Worm (Caenorhabditis elegans) whole organism, late embryonic: Measurements from ENCODE around the gene H04M03.11.
A peak's percentile ranks its signal among the peaks of the same experiment; 100 is the strongest.

Source experiments
- C08G9.2 ChIP-seq: sonication (generic microtip); optimal IDR thresholded peaks from 2 replicates; lab custom pipeline; 2016; ENCODE audit warnings: mild to moderate bottlenecking, missing genetic modification characterization, moderate library complexity, missing compliant biosample characterization
- F13H6.1 ChIP-seq: sonication (generic microtip); optimal IDR thresholded peaks from 2 replicates; lab custom pipeline; 2016; ENCODE audit warnings: missing genetic modification characterization, missing compliant biosample characterization
- ama-1 ChIP-seq: fragments of 150-350 bp; optimal IDR thresholded peaks from 2 replicates; lab custom pipeline; 2014
- ceh-18 ChIP-seq: sonication (generic microtip); optimal IDR thresholded peaks from 2 replicates; lab custom pipeline; 2016; ENCODE audit warnings: missing genetic modification characterization, missing compliant biosample characterization
- ceh-2 ChIP-seq: sonication (generic microtip); optimal IDR thresholded peaks from 2 replicates; lab custom pipeline; 2016; ENCODE audit warnings: missing genotype, missing genetic modification characterization, missing compliant biosample characterization
- ceh-22 ChIP-seq: sonication (generic microtip); optimal IDR thresholded peaks from 2 replicates; lab custom pipeline; 2017; ENCODE audit warnings: missing biosample characterization, missing genetic modification characterization
- ceh-30 ChIP-seq: fragments of 150-350 bp; optimal IDR thresholded peaks from 2 replicates; lab custom pipeline; 2014; ENCODE audit warnings: missing biosample characterization, missing genetic modification characterization
- ceh-31 ChIP-seq: sonication (generic microtip); optimal IDR thresholded peaks from 2 replicates; lab custom pipeline; 2016; ENCODE audit warnings: missing genetic modification characterization, missing compliant biosample characterization
- ceh-48 ChIP-seq: sonication (generic microtip); optimal IDR thresholded peaks from 2 replicates; lab custom pipeline; 2016; ENCODE audit warnings: missing genetic modification characterization, inconsistent platforms, missing compliant biosample characterization
- ceh-6 ChIP-seq: fragments of 200-800 bp; sonication (Bioruptor generic); optimal IDR thresholded peaks from 2 replicates; lab custom pipeline; 2018; ENCODE audit warnings: mild to moderate bottlenecking, missing genetic modification characterization, missing compliant biosample characterization
- che-1 ChIP-seq: sonication (generic microtip); optimal IDR thresholded peaks from 2 replicates; lab custom pipeline; 2016; ENCODE audit warnings: mild to moderate bottlenecking, missing genetic modification characterization, missing compliant biosample characterization
- elt-4 ChIP-seq: sonication (generic microtip); optimal IDR thresholded peaks from 2 replicates; lab custom pipeline; 2016; ENCODE audit warnings: missing genetic modification characterization, missing compliant biosample characterization
- ets-4 ChIP-seq: sonication (generic microtip); optimal IDR thresholded peaks from 2 replicates; lab custom pipeline; 2016; ENCODE audit warnings: missing genetic modification characterization, missing compliant biosample characterization
- fax-1 ChIP-seq: sonication (generic microtip); optimal IDR thresholded peaks from 2 replicates; lab custom pipeline; 2016; ENCODE audit warnings: missing genotype, missing genetic modification characterization, missing compliant biosample characterization
- hlh-30 ChIP-seq: sonication (generic microtip); optimal IDR thresholded peaks from 2 replicates; lab custom pipeline; 2017; ENCODE audit warnings: antibody characterized with exemption, missing genetic modification characterization, missing compliant biosample characterization; ENCODE audit not compliant: insufficient read depth
- hlh-6 ChIP-seq: sonication (generic microtip); optimal IDR thresholded peaks from 2 replicates; lab custom pipeline; 2016; ENCODE audit warnings: missing genotype, missing genetic modification characterization, missing compliant biosample characterization
- hlh-8 ChIP-seq: sonication (generic microtip); optimal IDR thresholded peaks from 2 replicates; lab custom pipeline; 2016; ENCODE audit warnings: missing genotype, missing genetic modification characterization, missing compliant biosample characterization
- lin-11 ChIP-seq: fragments of 200-800 bp; sonication (Bioruptor generic); optimal IDR thresholded peaks from 2 replicates; lab custom pipeline; 2018; ENCODE audit warnings: mild to moderate bottlenecking, missing genetic modification characterization, missing compliant biosample characterization
- mec-3 ChIP-seq: sonication (generic microtip); optimal IDR thresholded peaks from 2 replicates; lab custom pipeline; 2016; ENCODE audit warnings: borderline replicate concordance, missing genetic modification characterization, missing compliant biosample characterization
- nfya-1 ChIP-seq: sonication (generic microtip); optimal IDR thresholded peaks from 2 replicates; lab custom pipeline; 2017; ENCODE audit warnings: missing genetic modification characterization, mild to moderate bottlenecking, missing compliant biosample characterization, antibody characterized with exemption, moderate library complexity
- nhr-11 ChIP-seq: fragments of 150-350 bp; optimal IDR thresholded peaks from 2 replicates; lab custom pipeline; 2014; ENCODE audit warnings: missing biosample characterization, missing genetic modification characterization
- npax-4 ChIP-seq: sonication (generic microtip); optimal IDR thresholded peaks from 2 replicates; lab custom pipeline; 2016; ENCODE audit warnings: missing genetic modification characterization, missing compliant biosample characterization
- pat-9 ChIP-seq: fragments of 200-800 bp; sonication (Bioruptor generic); optimal IDR thresholded peaks from 2 replicates; lab custom pipeline; 2018; ENCODE audit warnings: mild to moderate bottlenecking, missing genetic modification characterization, moderate library complexity, missing compliant biosample characterization
- pqm-1 ChIP-seq: sonication (generic microtip); optimal IDR thresholded peaks from 2 replicates; lab custom pipeline; 2016; ENCODE audit warnings: missing genetic modification characterization, missing compliant biosample characterization
- ref-2 ChIP-seq: sonication (generic microtip); optimal IDR thresholded peaks from 2 replicates; lab custom pipeline; 2016; ENCODE audit warnings: missing genetic modification characterization, missing compliant biosample characterization
- sox-2 ChIP-seq: fragments of 200-800 bp; sonication (Bioruptor generic); IDR thresholded peaks from 2 replicates; pipeline ENCODE4 v1.3.6; 2022; ENCODE audit warnings: missing genetic modification reagents, missing genetic modification characterization, missing compliant biosample characterization
- tbx-2 ChIP-seq: sonication (generic microtip); optimal IDR thresholded peaks from 2 replicates; lab custom pipeline; 2016; ENCODE audit warnings: missing genetic modification characterization, missing compliant biosample characterization
- unc-42 ChIP-seq: sonication (generic microtip); optimal IDR thresholded peaks from 2 replicates; lab custom pipeline; 2016; ENCODE audit warnings: missing genotype, missing genetic modification characterization, missing compliant biosample characterization
- zip-5 ChIP-seq: sonication (generic microtip); optimal IDR thresholded peaks from 2 replicates; lab custom pipeline; 2016; ENCODE audit warnings: missing genetic modification characterization, missing compliant biosample characterization
- ztf-16 ChIP-seq: sonication (generic microtip); optimal IDR thresholded peaks from 2 replicates; lab custom pipeline; 2017; ENCODE audit warnings: missing genetic modification characterization, missing compliant biosample characterization

Gene H04M03.11

DNA sequence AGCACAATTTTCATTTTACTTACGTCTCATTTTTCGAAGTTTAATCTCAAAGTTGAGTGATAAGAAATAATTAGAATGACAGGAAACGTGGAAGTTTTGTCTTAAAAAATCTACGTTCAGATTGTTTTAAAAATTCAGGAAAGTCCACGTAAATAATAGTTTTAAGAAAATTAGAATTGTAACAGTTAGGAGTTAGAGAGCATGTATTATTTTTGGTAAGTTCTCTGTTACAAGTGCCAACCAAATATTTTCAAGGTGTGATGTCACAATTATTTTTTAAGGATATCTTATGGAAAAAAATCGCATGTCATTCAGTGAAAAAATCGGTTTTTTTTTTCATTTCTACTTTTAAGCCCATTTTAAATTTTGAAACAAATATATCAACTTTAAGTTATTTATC lies at the start of gene H04M03.11:
Gene H04M03.11 (minus strand): TSS at position 101 of the 400 bp plus-strand sequence.
- no peak for TF ChIP-seq ceh-6
- no peak for TF ChIP-seq ceh-18 (tag; lab: Kevin White, UChicago)
- no peak for TF ChIP-seq lin-11 (tag; lab: Kevin White, UChicago)
- TF ChIP-seq che-1 (tag; lab: Kevin White, UChicago), result no peak

DNA sequence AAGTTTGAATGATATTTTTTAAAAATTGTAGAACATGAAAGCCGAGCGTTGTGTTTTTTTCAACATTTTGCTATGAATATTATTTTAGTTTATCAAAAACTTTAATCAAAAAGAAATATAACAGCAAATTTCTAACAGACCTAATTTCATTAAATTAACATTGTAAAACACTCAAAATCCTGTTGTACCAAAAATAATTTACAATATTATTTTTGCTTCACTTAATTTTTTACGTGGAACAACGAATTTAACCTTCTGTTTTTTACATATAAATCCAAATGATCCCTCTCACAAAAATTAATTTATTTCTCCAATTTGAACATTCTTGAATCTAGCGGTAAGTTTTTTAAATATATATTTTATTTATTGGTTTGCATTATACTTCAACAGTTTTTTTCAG lies 49.6 kb upstream of the H04M03.11 start, which contains the start of gene H32C10.1:
Gene H32C10.1 (plus strand): TSS at position 301 of the 400 bp plus-strand sequence.
- TF ChIP-seq fax-1 (tag; lab: Kevin White, UChicago) (no peak), ceh-2 (tag; lab: Kevin White, UChicago) (no peak)

DNA sequence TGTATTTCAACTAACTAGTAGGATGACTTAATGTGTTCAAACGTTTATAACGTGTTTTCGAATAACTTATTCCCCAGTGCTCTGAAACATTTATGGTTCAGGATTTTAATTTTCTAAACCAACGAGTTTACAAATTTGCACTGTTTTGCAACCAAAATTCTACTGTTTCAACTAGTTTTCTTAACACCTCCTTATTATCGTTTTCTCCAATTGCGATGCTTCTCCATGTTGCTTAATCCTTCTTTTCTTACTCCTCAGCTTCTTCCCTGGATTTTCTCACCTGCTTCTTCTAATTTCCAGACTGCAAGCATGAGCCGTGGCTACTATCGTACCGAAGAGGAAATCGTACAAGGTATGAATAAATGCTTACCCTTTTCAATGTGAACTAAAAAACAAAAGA lies 45.9 kb upstream of the H04M03.11 start, which contains the start of gene lin-33:
Gene lin-33 (plus strand): TSS at position 301 of the 400 bp plus-strand sequence.
- no peak for TF ChIP-seq ceh-48 (tag; lab: Kevin White, UChicago)
- no peak for TF ChIP-seq C08G9.2 (tag; lab: Kevin White, UChicago)
- no peak for TF ChIP-seq npax-4 (tag; lab: Kevin White, UChicago)
- TF ChIP-seq pat-9 (tag; lab: Kevin White, UChicago), result no peak

DNA sequence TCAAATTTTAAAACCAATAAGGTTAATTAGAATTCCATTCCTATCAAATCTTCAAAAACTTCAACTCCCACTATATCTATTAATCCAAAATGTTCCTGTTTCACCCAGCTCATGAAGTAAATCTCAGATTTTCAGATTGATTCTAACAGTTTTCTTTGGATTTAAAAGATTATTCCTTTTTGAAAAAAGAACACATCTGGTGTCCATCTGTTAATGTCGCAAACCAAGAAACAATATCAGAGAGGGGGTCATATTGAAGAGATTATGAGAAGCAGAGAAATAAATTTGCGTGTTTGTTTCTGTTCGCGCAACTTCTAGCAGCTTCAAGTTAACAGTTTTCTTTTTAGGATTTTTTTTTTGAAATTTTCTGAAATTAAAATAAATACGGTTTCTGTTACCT lies 44.6 kb upstream of the H04M03.11 start:
- TF ChIP-seq hlh-8 (tag; lab: Kevin White, UChicago) (peak; percentile 91), ets-4 (tag; lab: Kevin White, UChicago) (no peak), ztf-16 (tag; lab: Kevin White, UChicago) (no peak), sox-2 (GFP tag; lab: Robert Waterston, UW) (no peak), pqm-1 (tag; lab: Kevin White, UChicago) (no peak)

DNA sequence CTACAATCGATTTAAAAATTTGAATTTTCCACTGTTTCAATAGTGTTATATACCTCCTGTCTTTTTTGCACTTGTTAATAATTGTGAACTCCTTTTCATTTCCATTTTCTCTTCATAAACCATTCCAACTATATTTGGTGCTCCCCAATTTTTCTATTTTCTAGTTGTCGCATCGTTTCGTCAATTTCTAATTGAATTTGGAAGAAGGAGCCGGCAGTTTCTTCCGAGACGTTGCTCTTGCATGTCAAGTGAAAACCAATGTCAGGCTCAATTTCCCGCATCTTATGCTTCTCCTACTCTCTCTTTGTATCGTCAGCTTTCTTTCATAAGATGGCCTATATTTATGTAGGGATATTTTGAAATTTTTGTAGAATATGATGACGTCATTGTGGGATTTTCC lies 43.4 kb upstream of the H04M03.11 start:
- TF ChIP-seq pqm-1 (tag; lab: Kevin White, UChicago) (no peak), unc-42 (peak; percentile 91), ama-1 (no peak)

DNA sequence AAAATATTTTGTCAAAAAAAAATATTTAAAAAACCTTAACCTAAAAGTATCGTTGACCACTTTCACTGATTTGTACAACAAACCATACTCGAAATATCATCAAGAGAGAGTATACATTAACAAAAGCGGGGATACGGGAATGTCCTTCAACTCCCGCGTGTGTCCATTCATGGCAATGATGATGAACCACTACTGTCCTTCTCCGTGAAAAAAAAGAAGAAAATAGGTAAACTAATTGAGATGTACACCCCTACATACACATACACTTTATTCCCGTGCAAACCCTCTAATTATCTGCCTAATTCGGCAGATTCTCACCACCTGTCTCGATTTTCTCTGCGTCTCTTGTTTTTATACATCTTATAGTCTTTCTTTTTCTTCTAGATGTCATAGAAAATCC lies 42.2 kb upstream of the H04M03.11 start:
- TF ChIP-seq elt-4, result no peak
- peak; percentile 29 for TF ChIP-seq nfya-1
- peak; percentile 47 for TF ChIP-seq ref-2 (tag; lab: Kevin White, UChicago)
- no peak for TF ChIP-seq ceh-2 (tag; lab: Kevin White, UChicago)
- TF ChIP-seq unc-42, result peak; percentile 40
- no peak for TF ChIP-seq hlh-30 (tag; lab: Kevin White, UChicago)
- TF ChIP-seq ceh-18 (tag; lab: Kevin White, UChicago), result no peak
- peak; percentile 75 for TF ChIP-seq ceh-31 (tag; lab: Kevin White, UChicago)
- TF ChIP-seq ceh-30 (tag; lab: Kevin White, UChicago), result no peak

DNA sequence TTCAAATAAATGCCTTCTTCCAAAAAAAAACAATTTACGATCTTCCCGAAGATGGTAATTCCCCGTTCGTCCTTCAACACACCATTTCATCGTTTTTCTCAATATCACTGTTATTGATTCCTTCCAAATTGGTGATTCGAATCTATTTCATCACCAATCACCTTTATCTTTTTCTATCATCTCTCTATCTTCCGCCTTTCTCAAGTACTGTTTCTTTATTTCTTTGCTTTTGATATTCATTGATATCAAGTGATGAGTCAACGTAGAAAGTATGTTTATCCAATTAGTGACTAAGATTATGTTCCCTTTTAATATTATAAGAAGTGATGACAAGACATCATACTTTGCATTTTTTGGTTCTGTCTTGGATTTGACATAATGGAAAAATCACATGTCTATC lies 39.8 kb upstream of the H04M03.11 start:
- no peak for TF ChIP-seq zip-5 (tag; lab: Kevin White, UChicago)
- TF ChIP-seq ztf-16 (tag; lab: Kevin White, UChicago), result no peak
- no peak for TF ChIP-seq ama-1
- TF ChIP-seq mec-3 (tag; lab: Kevin White, UChicago), result no peak

DNA sequence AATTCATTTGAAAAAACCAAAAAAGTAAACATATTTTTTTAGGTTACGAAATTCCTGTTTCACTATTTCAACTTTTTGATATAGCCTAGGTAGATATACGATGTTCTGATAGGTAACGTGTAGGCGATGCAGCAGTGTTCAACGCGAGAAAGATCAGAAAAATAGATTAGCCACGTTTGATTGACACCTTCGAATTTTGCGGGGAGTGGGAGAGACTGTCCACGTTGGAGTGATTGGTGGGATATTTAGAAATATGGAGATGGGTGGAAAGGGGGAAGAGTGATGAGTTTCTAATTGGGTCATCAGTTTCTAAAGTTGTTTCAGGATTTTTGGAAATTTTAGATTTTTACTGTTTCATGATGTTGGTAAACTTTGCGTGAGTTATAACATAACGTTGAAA lies 38.7 kb upstream of the H04M03.11 start:
- TF ChIP-seq ceh-22, result no peak
- no peak for TF ChIP-seq nhr-11 (tag; lab: Kevin White, UChicago)
- TF ChIP-seq pat-9 (tag; lab: Kevin White, UChicago), result no peak
- no peak for TF ChIP-seq tbx-2 (tag; lab: Kevin White, UChicago)
- no peak for TF ChIP-seq hlh-6 (tag; lab: Kevin White, UChicago)
- TF ChIP-seq C08G9.2 (tag; lab: Kevin White, UChicago), result no peak
- no peak for TF ChIP-seq ceh-18 (tag; lab: Kevin White, UChicago)
- no peak for TF ChIP-seq F13H6.1 (tag; lab: Kevin White, UChicago)
